Fruit fly (Drosophila melanogaster) whole organism, embryonic: ENCODE measurements around the gene CG13074.
A peak's percentile ranks its signal among the peaks of the same experiment; 100 is the strongest.

Experiments used
- CG10321 ChIP-seq: fragments of 200-800 bp; sonication (Bioruptor generic); IDR thresholded peaks from 2 replicates; pipeline ENCODE4 v1.3.6; 2022; ENCODE audit warnings: missing biosample characterization, missing genetic modification characterization
- CG11723 ChIP-seq: fragments of 200-800 bp; sonication (Bioruptor generic); optimal IDR thresholded peaks from 2 replicates; lab custom pipeline; 2017; ENCODE audit warnings: missing biosample characterization, mild to moderate bottlenecking, missing genetic modification characterization
- CG1529 ChIP-seq: fragments of 200-800 bp; sonication (Bioruptor generic); optimal IDR thresholded peaks from 3 replicates; lab custom pipeline; 2018; ENCODE audit warnings: missing biosample characterization, missing genetic modification characterization
- CG1603 ChIP-seq: fragments of 200-800 bp; sonication (Bioruptor generic); optimal IDR thresholded peaks from 2 replicates; lab custom pipeline; 2019; ENCODE audit warnings: missing biosample characterization, mild to moderate bottlenecking, missing genetic modification characterization, moderate library complexity
- CG17912 ChIP-seq: fragments of 200-800 bp; sonication (Bioruptor generic); optimal IDR thresholded peaks from 2 replicates; lab custom pipeline; 2018; ENCODE audit warnings: missing biosample characterization, mild to moderate bottlenecking, missing genetic modification characterization
- CG18011 ChIP-seq: fragments of 200-800 bp; sonication (Bioruptor generic); optimal IDR thresholded peaks from 2 replicates; lab custom pipeline; 2017; ENCODE audit warnings: missing biosample characterization, missing genetic modification characterization, mild to moderate bottlenecking, moderate library complexity, missing genotype
- CG1832 ChIP-seq: fragments of 200-800 bp; sonication (Bioruptor generic); optimal IDR thresholded peaks from 2 replicates; lab custom pipeline; 2017; ENCODE audit warnings: missing biosample characterization, mild to moderate bottlenecking, missing genetic modification characterization, inconsistent platforms
- CG31388 ChIP-seq: fragments of 200-800 bp; sonication (Bioruptor generic); optimal IDR thresholded peaks from 2 replicates; lab custom pipeline; 2016; ENCODE audit warnings: missing biosample characterization, missing genetic modification characterization
- CG34376 ChIP-seq: fragments of 200-800 bp; sonication (Bioruptor generic); optimal IDR thresholded peaks from 2 replicates; lab custom pipeline; 2018; ENCODE audit warnings: missing biosample characterization, mild to moderate bottlenecking, missing genetic modification characterization
- CG43689 ChIP-seq: fragments of 200-800 bp; sonication (Bioruptor generic); IDR thresholded peaks from 2 replicates; pipeline ENCODE4 v1.3.6; 2022; ENCODE audit warnings: missing biosample characterization, missing genetic modification characterization
- CG4424 ChIP-seq: fragments of 200-800 bp; sonication (Bioruptor generic); optimal IDR thresholded peaks from 3 replicates; lab custom pipeline; 2016; ENCODE audit warnings: missing biosample characterization, missing genetic modification characterization
- CG4854 ChIP-seq: fragments of 200-800 bp; sonication (Bioruptor generic); optimal IDR thresholded peaks from 2 replicates; lab custom pipeline; 2016; ENCODE audit warnings: missing biosample characterization, missing genetic modification characterization, inconsistent platforms
- CG6654 ChIP-seq: fragments of 200-800 bp; sonication (Bioruptor generic); optimal IDR thresholded peaks from 2 replicates; lab custom pipeline; 2017; ENCODE audit warnings: missing biosample characterization, mild to moderate bottlenecking, missing genetic modification characterization
- CG7357 ChIP-seq: fragments of 200-800 bp; sonication (Bioruptor generic); IDR thresholded peaks from 3 replicates; pipeline ENCODE4 v1.3.6; 2022; ENCODE audit warnings: missing biosample characterization, missing genetic modification characterization
- CG7987 ChIP-seq: fragments of 200-800 bp; sonication (Bioruptor generic); optimal IDR thresholded peaks from 2 replicates; lab custom pipeline; 2018; ENCODE audit warnings: missing biosample characterization, mild to moderate bottlenecking, missing genetic modification characterization, moderate library complexity
- CG9797 ChIP-seq: fragments of 200-800 bp; sonication (Bioruptor generic); optimal IDR thresholded peaks from 3 replicates; lab custom pipeline; 2018; ENCODE audit warnings: missing biosample characterization, mild to moderate bottlenecking, missing genetic modification characterization
- CG9817 ChIP-seq: fragments of 200-800 bp; sonication (Bioruptor generic); optimal IDR thresholded peaks from 2 replicates; lab custom pipeline; 2018; ENCODE audit warnings: missing biosample characterization, mild to moderate bottlenecking, missing genetic modification characterization, moderate library complexity
- D19A ChIP-seq: fragments of 200-800 bp; optimal IDR thresholded peaks from 3 replicates; lab custom pipeline; 2019; ENCODE audit warnings: missing biosample characterization, mild to moderate bottlenecking, missing genetic modification characterization, moderate library complexity
- Dip3 ChIP-seq: fragments of 200-800 bp; sonication (Bioruptor generic); optimal IDR thresholded peaks from 3 replicates; lab custom pipeline; 2016; ENCODE audit warnings: missing biosample characterization, missing genetic modification characterization
- Dp ChIP-seq: fragments of 200-800 bp; sonication (Bioruptor generic); optimal IDR thresholded peaks from 2 replicates; lab custom pipeline; 2018; ENCODE audit warnings: missing biosample characterization, mild to moderate bottlenecking, missing genetic modification characterization, moderate library complexity
- E2f1 ChIP-seq: fragments of 200-800 bp; sonication (Bioruptor generic); IDR thresholded peaks from 2 replicates; pipeline ENCODE4 v1.3.6; 2022; ENCODE audit warnings: missing biosample characterization, missing genetic modification characterization
- Eip74EF ChIP-seq, 2 experiments: fragments of 200-800 bp in 1 of 2; fragments of >200 bp in 1 of 2; sonication (Bioruptor generic) in 1 of 2; optimal IDR thresholded peaks; 2 replicates each; lab custom pipeline; 2017 to 2019; ENCODE audit warnings: missing biosample characterization in 2 of 2, missing genetic modification characterization in 2 of 2, mild to moderate bottlenecking in 1 of 2, moderate library complexity in 1 of 2
- HLH54F ChIP-seq: fragments of 200-800 bp; sonication (Bioruptor generic); optimal IDR thresholded peaks from 3 replicates; lab custom pipeline; 2016; ENCODE audit warnings: missing biosample characterization, missing genetic modification characterization
- HLHmδ ChIP-seq: fragments of 200-800 bp; sonication (Bioruptor generic); optimal IDR thresholded peaks from 2 replicates; lab custom pipeline; 2018; ENCODE audit warnings: missing biosample characterization, mild to moderate bottlenecking, missing genetic modification characterization, moderate library complexity
- NC2α ChIP-seq: fragments of 200-800 bp; sonication (Bioruptor generic); optimal IDR thresholded peaks from 2 replicates; lab custom pipeline; 2016; ENCODE audit warnings: missing biosample characterization, missing genetic modification characterization
- NK7.1 ChIP-seq: fragments of 200-800 bp; sonication (Bioruptor generic); optimal IDR thresholded peaks from 3 replicates; lab custom pipeline; 2016; ENCODE audit warnings: missing biosample characterization, missing genetic modification characterization
- Neu2 ChIP-seq: fragments of 200-800 bp; sonication (Bioruptor generic); optimal IDR thresholded peaks from 3 replicates; lab custom pipeline; 2016; ENCODE audit warnings: missing biosample characterization, missing genetic modification characterization, borderline replicate concordance
- Oaz ChIP-seq: fragments of 200-800 bp; sonication (Bioruptor generic); IDR thresholded peaks from 2 replicates; pipeline ENCODE4 v1.3.6; 2022; ENCODE audit warnings: missing biosample characterization, missing genetic modification characterization
- Sox102F ChIP-seq: fragments of 200-800 bp; sonication (Bioruptor generic); optimal IDR thresholded peaks from 2 replicates; lab custom pipeline; 2018; ENCODE audit warnings: missing biosample characterization, mild to moderate bottlenecking, missing genetic modification characterization, moderate library complexity
- Trl ChIP-seq, 3 experiments: fragments of >200 bp in 2 of 3; fragments of 200-800 bp in 1 of 3; sonication (Bioruptor generic) in 1 of 3; optimal IDR thresholded peaks; 2 replicates in 1 of 3; 3 replicates in 2 of 3; lab custom pipeline; 2016 to 2017; ENCODE audit warnings: missing biosample characterization in 1 of 3, missing genetic modification characterization in 1 of 3
- Xbp1 ChIP-seq: fragments of 200-800 bp; sonication (Bioruptor generic); optimal IDR thresholded peaks from 3 replicates; lab custom pipeline; 2016; ENCODE audit warnings: missing biosample characterization, mild to moderate bottlenecking, missing genetic modification characterization
- Xrp1 ChIP-seq: fragments of 200-800 bp; sonication (Bioruptor generic); IDR thresholded peaks from 2 replicates; pipeline ENCODE4 v1.3.6; 2022; ENCODE audit warnings: missing biosample characterization, missing genetic modification characterization
- ap ChIP-seq: fragments of 200-800 bp; sonication (Bioruptor generic); IDR thresholded peaks from 2 replicates; pipeline ENCODE4 v1.3.6; 2022; ENCODE audit warnings: missing biosample characterization, missing genetic modification characterization
- chn ChIP-seq: fragments of 200-800 bp; sonication (Bioruptor generic); optimal IDR thresholded peaks from 2 replicates; lab custom pipeline; 2016; ENCODE audit warnings: missing biosample characterization, missing genetic modification characterization
- dmrt99B ChIP-seq: fragments of 200-800 bp; sonication (Bioruptor generic); optimal IDR thresholded peaks from 2 replicates; lab custom pipeline; 2018; ENCODE audit warnings: missing biosample characterization, mild to moderate bottlenecking, missing genetic modification characterization, moderate library complexity
- fd102C ChIP-seq: fragments of 200-800 bp; sonication (Bioruptor generic); optimal IDR thresholded peaks from 2 replicates; lab custom pipeline; 2018; ENCODE audit warnings: missing biosample characterization, mild to moderate bottlenecking, missing genetic modification characterization, moderate library complexity
- fd64A ChIP-seq: fragments of 200-800 bp; sonication (Bioruptor generic); optimal IDR thresholded peaks from 3 replicates; lab custom pipeline; 2018; ENCODE audit warnings: missing biosample characterization, mild to moderate bottlenecking, missing genetic modification characterization
- fd96Cb ChIP-seq: fragments of 200-800 bp; sonication (Bioruptor generic); optimal IDR thresholded peaks from 2 replicates; lab custom pipeline; 2018; ENCODE audit warnings: missing biosample characterization, mild to moderate bottlenecking, missing genetic modification characterization, moderate library complexity
- gsb ChIP-seq: fragments of 200-800 bp; sonication (Bioruptor generic); IDR thresholded peaks from 2 replicates; pipeline ENCODE4 v1.3.6; 2022; ENCODE audit warnings: missing biosample characterization, missing genetic modification characterization
- h ChIP-seq: fragments of >200 bp; optimal IDR thresholded peaks from 2 replicates; lab custom pipeline; 2017
- mam ChIP-seq: fragments of 200-800 bp; sonication (Bioruptor generic); optimal IDR thresholded peaks from 3 replicates; lab custom pipeline; 2016; ENCODE audit warnings: missing biosample characterization, missing genetic modification characterization
- onecut ChIP-seq: fragments of 200-800 bp; sonication (Bioruptor generic); IDR thresholded peaks from 2 replicates; pipeline ENCODE4 v1.3.6; 2022; ENCODE audit warnings: missing biosample characterization, missing genetic modification characterization
- schlank ChIP-seq: fragments of 200-800 bp; sonication (Bioruptor generic); optimal IDR thresholded peaks from 2 replicates; lab custom pipeline; 2018; ENCODE audit warnings: missing biosample characterization, mild to moderate bottlenecking, missing genetic modification characterization
- shn ChIP-seq: fragments of 200-800 bp; sonication (Bioruptor generic); optimal IDR thresholded peaks from 3 replicates; lab custom pipeline; 2016; ENCODE audit warnings: missing biosample characterization, missing genetic modification characterization
- sim ChIP-seq: fragments of 200-800 bp; sonication (Bioruptor generic); IDR thresholded peaks from 2 replicates; pipeline ENCODE4 v1.3.6; 2022; ENCODE audit warnings: missing biosample characterization, missing genetic modification characterization
- sna ChIP-seq: fragments of 200-800 bp; sonication (Bioruptor generic); IDR thresholded peaks from 2 replicates; pipeline ENCODE4 v1.3.6; 2022; ENCODE audit warnings: missing biosample characterization, missing genetic modification characterization; ENCODE audit not compliant: partially characterized antibody
- tap ChIP-seq: fragments of 200-800 bp; optimal IDR thresholded peaks from 3 replicates; lab custom pipeline; 2019; ENCODE audit warnings: missing biosample characterization, mild to moderate bottlenecking, missing genetic modification characterization, moderate library complexity
- twi ChIP-seq: fragments of 200-800 bp; optimal IDR thresholded peaks from 2 replicates; lab custom pipeline; 2019; ENCODE audit warnings: missing biosample characterization, mild to moderate bottlenecking, missing genetic modification characterization, moderate library complexity
- tx ChIP-seq: fragments of 200-800 bp; sonication (Bioruptor generic); optimal IDR thresholded peaks from 2 replicates; lab custom pipeline; 2016; ENCODE audit warnings: missing biosample characterization, missing genetic modification characterization
- vvl ChIP-seq: fragments of 200-800 bp; sonication (Bioruptor generic); IDR thresholded peaks from 2 replicates; pipeline ENCODE4 v1.3.6; 2022; ENCODE audit warnings: missing biosample characterization, missing genetic modification characterization
- yki ChIP-seq: fragments of >200 bp; optimal IDR thresholded peaks from 3 replicates; lab custom pipeline; 2018
- zen ChIP-seq: fragments of 200-800 bp; sonication (Bioruptor generic); optimal IDR thresholded peaks from 3 replicates; lab custom pipeline; 2018; ENCODE audit warnings: missing biosample characterization, mild to moderate bottlenecking, missing genetic modification characterization, moderate library complexity

CG13074 gene

DNA sequence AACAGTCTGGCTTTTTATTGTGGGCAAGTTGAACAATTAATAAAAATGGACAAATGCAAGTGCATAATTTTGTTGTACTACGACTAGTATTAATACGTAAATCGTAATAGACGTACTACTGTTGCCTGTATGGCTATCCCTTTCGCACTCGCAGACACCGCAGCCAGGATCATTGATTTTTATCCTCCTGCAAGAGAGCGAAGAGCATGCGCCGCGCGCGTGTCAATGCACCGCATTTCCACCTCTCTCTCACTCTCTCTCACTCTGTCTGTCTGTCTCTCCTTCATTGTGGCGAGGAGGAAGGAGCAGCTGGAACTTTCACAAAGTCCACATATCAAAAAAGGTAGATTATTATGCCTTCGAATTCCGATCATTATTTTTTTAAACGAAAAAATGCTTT lies 50.2 kb downstream of the CG13074 start (continued):
- TF ChIP-seq Trl (optimal IDR thresholded peaks at IDR 0.05; lab: Kevin White, UChicago) (peak; percentile 67 to 82), Trl (GFP tag; optimal IDR thresholded peaks at IDR 0.05; lab: Kevin White, UChicago) (no peak), NC2α (GFP tag; lab: Kevin White, UChicago) (no peak), tx (GFP tag; lab: Kevin White, UChicago) (no peak), schlank (tag; lab: Kevin White, UChicago) (no peak), E2f1 (no peak), CG1529 (GFP tag; lab: Kevin White, UChicago) (no peak), onecut (GFP tag; lab: Robert Waterston, UW) (peak; percentile 98), tap (tag; lab: Kevin White, UChicago) (no peak), CG7987 (GFP tag; lab: Kevin White, UChicago) (peak; percentile 60), CG9797 (GFP tag; lab: Kevin White, UChicago) (no peak), Oaz (GFP tag; lab: Robert Waterston, UW) (no peak), fd102C (no peak), zen (tag; lab: Kevin White, UChicago) (peak; percentile 10), fd96Cb (no peak), CG43689 (no peak), Sox102F (GFP tag; lab: Kevin White, UChicago) (no peak), CG6654 (GFP tag; lab: Kevin White, UChicago) (no peak), ap (GFP tag; lab: Robert Waterston, UW) (no peak), Neu2 (GFP tag; lab: Kevin White, UChicago) (no peak), HLHmδ (peak; percentile 67), HLH54F (GFP tag; lab: Kevin White, UChicago) (no peak), Xbp1 (no peak), CG9817 (tag; lab: Kevin White, UChicago) (no peak), Dp (GFP tag; lab: Kevin White, UChicago) (no peak), CG1603 (tag; lab: Kevin White, UChicago) (no peak), sna (GFP tag; lab: Robert Waterston, UW) (no peak), CG18011 (GFP tag; lab: Kevin White, UChicago) (no peak), Xrp1 (GFP tag; lab: Robert Waterston, UW) (no peak), twi (no peak), CG1832 (GFP tag; lab: Kevin White, UChicago) (peak; percentile 59), fd64A (GFP tag; lab: Kevin White, UChicago) (no peak), CG7357 (GFP tag; lab: Robert Waterston, UW) (no peak), h (lab: Kevin White, UChicago) (no peak), mam (GFP tag; lab: Kevin White, UChicago) (no peak), CG11723 (GFP tag; lab: Kevin White, UChicago) (no peak), CG34376 (GFP tag; lab: Kevin White, UChicago) (no peak), sim (no peak), D19A (tag; lab: Kevin White, UChicago) (no peak), yki (peak; percentile 53), gsb (GFP tag; lab: Robert Waterston, UW) (no peak), shn (GFP tag; lab: Kevin White, UChicago) (no peak), CG10321 (GFP tag; lab: Robert Waterston, UW) (peak; percentile 58), Dip3 (GFP tag; lab: Kevin White, UChicago) (no peak), CG17912 (GFP tag; lab: Kevin White, UChicago) (no peak), CG4424 (no peak), chn (no peak), NK7.1 (GFP tag; lab: Kevin White, UChicago) (no peak), CG31388 (GFP tag; lab: Kevin White, UChicago) (no peak), dmrt99B (no peak), CG4854 (GFP tag; lab: Kevin White, UChicago) (no peak), Eip74EF (GFP tag; optimal IDR thresholded peaks at IDR 0.05; lab: Kevin White, UChicago) (no peak), vvl (GFP tag; lab: Robert Waterston, UW) (no peak)
